Worm (Caenorhabditis elegans) whole organism, midembryonic: ENCODE measurements around the gene math-23.

Experiments
- T22C8.4 ChIP-seq: fragments of 200-800 bp; sonication (Bioruptor generic); IDR thresholded peaks from 2 replicates; pipeline ENCODE4 v1.3.6; 2022; ENCODE audit warnings: missing genetic modification characterization, missing compliant biosample characterization
- cog-1 ChIP-seq: sonication (generic microtip); optimal IDR thresholded peaks from 2 replicates; lab custom pipeline; 2016; ENCODE audit warnings: missing genetic modification characterization, missing compliant biosample characterization
- flt-1 ChIP-seq: fragments of 200-800 bp; sonication (Bioruptor generic); IDR thresholded peaks from 2 replicates; pipeline ENCODE4 v1.3.6; 2022; ENCODE audit warnings: missing genetic modification characterization, missing compliant biosample characterization
- klf-2 ChIP-seq: fragments of 200-800 bp; sonication (Bioruptor generic); conservative IDR thresholded peaks from 2 replicates; pipeline ENCODE4 v1.3.6; 2022; ENCODE audit warnings: missing genetic modification reagents, missing genetic modification characterization, missing compliant biosample characterization
- med-1 ChIP-seq: sonication (generic microtip); optimal IDR thresholded peaks from 2 replicates; lab custom pipeline; 2017; ENCODE audit warnings: missing genetic modification characterization, mild to moderate bottlenecking, missing compliant biosample characterization, antibody characterized with exemption, missing genetic modification reagents; ENCODE audit not compliant: insufficient read depth
- ref-1 ChIP-seq: fragments of 200-800 bp; sonication (Bioruptor generic); conservative IDR thresholded peaks from 2 replicates; pipeline ENCODE4 v1.3.6; 2022; ENCODE audit warnings: missing genetic modification reagents, missing genetic modification characterization, missing compliant biosample characterization
- tab-1 ChIP-seq: fragments of 200-800 bp; sonication (Bioruptor generic); IDR thresholded peaks from 2 replicates; pipeline ENCODE4 v1.3.6; 2022; ENCODE audit warnings: missing genetic modification characterization, missing compliant biosample characterization
- ztf-23 ChIP-seq: fragments of 200-800 bp; sonication (Bioruptor generic); IDR thresholded peaks from 2 replicates; pipeline ENCODE4 v1.3.6; 2022; ENCODE audit warnings: missing genetic modification reagents, missing genetic modification characterization, missing compliant biosample characterization
- ztf-29 ChIP-seq: fragments of 200-800 bp; sonication (Bioruptor generic); IDR thresholded peaks from 2 replicates; pipeline ENCODE4 v1.3.6; 2022; ENCODE audit warnings: missing genetic modification reagents, missing genetic modification characterization, missing compliant biosample characterization

DNA sequence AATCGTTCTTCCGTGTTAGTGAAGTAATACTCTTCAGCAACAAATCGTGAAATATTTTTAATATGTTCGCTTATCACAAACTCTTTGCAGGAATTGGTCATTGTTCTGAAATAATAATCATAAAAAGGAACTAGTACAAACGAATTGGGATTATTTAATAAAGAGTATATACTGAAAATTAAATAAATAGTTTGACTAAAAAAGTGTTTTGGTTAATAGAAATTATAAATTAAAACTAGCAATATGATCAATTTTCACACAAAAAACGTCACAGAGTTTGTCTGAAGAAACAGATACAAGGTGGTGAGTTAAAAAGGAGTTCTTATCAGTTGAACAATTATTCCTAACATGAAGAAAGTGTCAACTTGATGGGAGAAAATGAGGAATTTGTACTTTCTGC lies 19.4 kb upstream of the math-23 start, which contains the start of gene math-5:
- TF ChIP-seq med-1 (GFP tag; lab: Kevin White, UChicago) = no peak
- TF ChIP-seq klf-2 = no peak
- TF ChIP-seq ref-1 (GFP tag; lab: Robert Waterston, UW) = no peak
- no peak for TF ChIP-seq flt-1 (GFP tag; lab: Robert Waterston, UW)
- no peak for TF ChIP-seq T22C8.4 (GFP tag; lab: Robert Waterston, UW)
- TF ChIP-seq cog-1 (tag; lab: Kevin White, UChicago) = no peak
- no peak for TF ChIP-seq ztf-23 (GFP tag; lab: Robert Waterston, UW)
- TF ChIP-seq tab-1 (GFP tag; lab: Robert Waterston, UW) = no peak
- no peak for TF ChIP-seq ztf-29 (GFP tag; lab: Robert Waterston, UW)
